Worm (Caenorhabditis elegans) whole organism, midembryonic: ENCODE data around the gene C55A6.12.

Source experiments
- T22C8.4 ChIP-seq: fragments of 200-800 bp; sonication (Bioruptor generic); IDR thresholded peaks from 2 replicates; pipeline ENCODE4 v1.3.6; 2022; ENCODE audit warnings: missing genetic modification characterization, missing compliant biosample characterization
- cog-1 ChIP-seq: sonication (generic microtip); optimal IDR thresholded peaks from 2 replicates; lab custom pipeline; 2016; ENCODE audit warnings: missing genetic modification characterization, missing compliant biosample characterization
- flt-1 ChIP-seq: fragments of 200-800 bp; sonication (Bioruptor generic); IDR thresholded peaks from 2 replicates; pipeline ENCODE4 v1.3.6; 2022; ENCODE audit warnings: missing genetic modification characterization, missing compliant biosample characterization
- klf-2 ChIP-seq: fragments of 200-800 bp; sonication (Bioruptor generic); conservative IDR thresholded peaks from 2 replicates; pipeline ENCODE4 v1.3.6; 2022; ENCODE audit warnings: missing genetic modification reagents, missing genetic modification characterization, missing compliant biosample characterization
- med-1 ChIP-seq: sonication (generic microtip); optimal IDR thresholded peaks from 2 replicates; lab custom pipeline; 2017; ENCODE audit warnings: missing genetic modification characterization, mild to moderate bottlenecking, missing compliant biosample characterization, antibody characterized with exemption, missing genetic modification reagents; ENCODE audit not compliant: insufficient read depth
- tab-1 ChIP-seq: fragments of 200-800 bp; sonication (Bioruptor generic); IDR thresholded peaks from 2 replicates; pipeline ENCODE4 v1.3.6; 2022; ENCODE audit warnings: missing genetic modification characterization, missing compliant biosample characterization
- ztf-23 ChIP-seq: fragments of 200-800 bp; sonication (Bioruptor generic); IDR thresholded peaks from 2 replicates; pipeline ENCODE4 v1.3.6; 2022; ENCODE audit warnings: missing genetic modification reagents, missing genetic modification characterization, missing compliant biosample characterization

- TF ChIP-seq flt-1 (GFP tag; lab: Robert Waterston, UW) (no peak), klf-2 (GFP tag; lab: Robert Waterston, UW) (no peak), tab-1 (GFP tag; lab: Robert Waterston, UW) (no peak), cog-1 (tag; lab: Kevin White, UChicago) (no peak), T22C8.4 (no peak), ztf-23 (GFP tag; lab: Robert Waterston, UW) (no peak), med-1 (no peak)
These were observed 42.3 kb upstream of the C55A6.12 start, which contains the start of gene F38B7.10 for ce11 chrV:11545227-11545626.
